Fruit fly (Drosophila melanogaster): ENCODE results near the gene CG9917.
A peak's percentile ranks its signal among the peaks of the same experiment; 100 is the strongest.

Gene CG9917

DNA sequence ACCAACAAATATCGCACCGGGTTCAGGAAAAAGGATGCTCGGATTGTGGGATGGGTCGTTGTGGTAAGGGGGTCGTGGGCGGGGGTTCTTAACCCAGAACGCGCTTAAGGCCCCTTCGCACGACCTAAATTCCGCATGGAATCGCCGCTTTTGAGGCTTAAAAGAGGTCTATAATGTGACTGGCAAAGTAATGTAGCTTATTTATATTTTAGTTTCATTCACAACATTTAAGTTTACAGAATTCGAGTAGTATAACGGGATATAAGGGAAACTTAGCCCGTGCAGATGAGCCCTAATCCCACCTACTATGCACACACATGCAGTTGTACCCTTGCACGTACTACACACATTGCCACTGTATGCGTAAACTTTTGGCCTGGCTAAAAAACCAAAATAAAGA is 44.2 kb downstream of the CG9917 start (continued):
- TF ChIP-seq tup (GFP tag; optimal IDR thresholded peaks at IDR 0.05) = peak; percentile 21
- TF ChIP-seq CG6765 (GFP tag; optimal IDR thresholded peaks at IDR 0.05) = peak; percentile 71
- peak; percentile 66 for TF ChIP-seq sr (GFP tag; IDR thresholded peaks at IDR 0.05)
- TF ChIP-seq salm (tag; optimal IDR thresholded peaks at IDR 0.05) = peak; percentile 82
- TF ChIP-seq Hsf (GFP tag; optimal IDR thresholded peaks at IDR 0.05) = peak; percentile 64
- peak; percentile 18 to 41 for TF ChIP-seq Pdp1 (GFP tag; optimal IDR thresholded peaks at IDR 0.05)
- peak; percentile 39 for TF ChIP-seq CG7928 (GFP tag; optimal IDR thresholded peaks at IDR 0.05)
- peak; percentile 51 for TF ChIP-seq CG7987 (GFP tag; optimal IDR thresholded peaks at IDR 0.05)
- TF ChIP-seq pfk (GFP tag; optimal IDR thresholded peaks at IDR 0.05) = peak; percentile 57
- TF ChIP-seq Meics (GFP tag; optimal IDR thresholded peaks at IDR 0.05) = peak; percentile 78
- no peak for TF ChIP-seq btn (GFP tag; optimal IDR thresholded peaks at IDR 0.05)
- TF ChIP-seq CG12744 (GFP tag; optimal IDR thresholded peaks at IDR 0.05) = peak; percentile 15
- TF ChIP-seq grn (GFP tag; optimal IDR thresholded peaks at IDR 0.05) = no peak
- peak; percentile 82 for TF ChIP-seq CG11504 (tag; optimal IDR thresholded peaks at IDR 0.05)
- TF ChIP-seq HmgD (GFP tag; optimal IDR thresholded peaks at IDR 0.05) = no peak
- TF ChIP-seq CG14014 (GFP tag; IDR thresholded peaks at IDR 0.05) = peak; percentile 70
- peak; percentile 35 for TF ChIP-seq D19B (GFP tag; optimal IDR thresholded peaks at IDR 0.05)
- TF ChIP-seq B-H2 (GFP tag; optimal IDR thresholded peaks at IDR 0.05) = peak; percentile 83
- TF ChIP-seq CG11560 (tag; IDR thresholded peaks at IDR 0.05) = peak; percentile 44; the same call in 1 of the 3 replicates
- TF ChIP-seq Stat92E (GFP tag; optimal IDR thresholded peaks at IDR 0.05) = peak in 1 of 3 experiments; percentile 61
- peak; percentile 34 for TF ChIP-seq bigmax (GFP tag; optimal IDR thresholded peaks at IDR 0.05)
- TF ChIP-seq Hr78 (GFP tag; optimal IDR thresholded peaks at IDR 0.05) = no peak
- no peak for TF ChIP-seq slou (GFP tag; optimal IDR thresholded peaks at IDR 0.05)
- TF ChIP-seq Fer3 (tag; optimal IDR thresholded peaks at IDR 0.05) = peak; percentile 76
- peak; percentile 86 for TF ChIP-seq D19A (tag; optimal IDR thresholded peaks at IDR 0.05)
- TF ChIP-seq CG14860 (GFP tag; IDR thresholded peaks at IDR 0.05; ENCODE audit: partially characterized antibody) = no peak
- TF ChIP-seq Aef1 (GFP tag; IDR thresholded peaks at IDR 0.05) = peak; percentile 67
- peak; percentile 65; the same call in 1 of the 2 replicates for TF ChIP-seq CG14667 (GFP tag; IDR thresholded peaks at IDR 0.05)
- TF ChIP-seq wor (GFP tag; IDR thresholded peaks at IDR 0.05) = peak; percentile 67
- TF ChIP-seq usp (GFP tag; optimal IDR thresholded peaks at IDR 0.05) = no peak
- no peak for TF ChIP-seq CG3065 (GFP tag; optimal IDR thresholded peaks at IDR 0.05)
- TF ChIP-seq Hmx (GFP tag; optimal IDR thresholded peaks at IDR 0.05) = no peak
- peak; percentile 88 for TF ChIP-seq ara (GFP tag; IDR thresholded peaks at IDR 0.05)
- peak; percentile 46; the same call in 1 of the 2 replicates for TF ChIP-seq Gsc (GFP tag; IDR thresholded peaks at IDR 0.05)
- TF ChIP-seq Optix (GFP tag; IDR thresholded peaks at IDR 0.05) = peak; percentile 76
- TF ChIP-seq CG6854 (GFP tag; optimal IDR thresholded peaks at IDR 0.05) = peak; percentile 79
- TF ChIP-seq ham (GFP tag; IDR thresholded peaks at IDR 0.05) = 0 out of 2 replicates have a peak, but pooled peaks have one; percentile 44
- TF ChIP-seq CG33557 (GFP tag; optimal IDR thresholded peaks at IDR 0.05) = peak; percentile 91
- peak; percentile 40; the same call in 1 of the 2 replicates for TF ChIP-seq MBD-R2 (GFP tag; IDR thresholded peaks at IDR 0.05)
- no peak for TF ChIP-seq vnd (GFP tag; IDR thresholded peaks at IDR 0.05; ENCODE audit: partially characterized antibody)
- peak; percentile 11 for TF ChIP-seq CG8944 (GFP tag; optimal IDR thresholded peaks at IDR 0.05)
- peak; percentile 71 for TF ChIP-seq Usf (GFP tag; optimal IDR thresholded peaks at IDR 0.05)
- peak; percentile 61 for TF ChIP-seq CG9609 (GFP tag; optimal IDR thresholded peaks at IDR 0.05)
- TF ChIP-seq CG34376 (GFP tag; optimal IDR thresholded peaks at IDR 0.05) = peak; percentile 69
- TF ChIP-seq H15 (GFP tag; IDR thresholded peaks at IDR 0.05) = peak; percentile 67; the same call in 2 of the 3 replicates
- peak; percentile 30 for TF ChIP-seq Deaf1 (tag; optimal IDR thresholded peaks at IDR 0.05)
- TF ChIP-seq wek (GFP tag; optimal IDR thresholded peaks at IDR 0.05) = peak; percentile 75
- peak; percentile 60 for TF ChIP-seq CG31441 (GFP tag; IDR thresholded peaks at IDR 0.05)
- peak; percentile 87 for TF ChIP-seq CG10543 (GFP tag; optimal IDR thresholded peaks at IDR 0.05)
- TF ChIP-seq CG4730 (GFP tag; IDR thresholded peaks at IDR 0.05) = peak; percentile 68
